Worm (Caenorhabditis elegans): ENCODE data around the gene ugt-35.

Gene ugt-35

DNA sequence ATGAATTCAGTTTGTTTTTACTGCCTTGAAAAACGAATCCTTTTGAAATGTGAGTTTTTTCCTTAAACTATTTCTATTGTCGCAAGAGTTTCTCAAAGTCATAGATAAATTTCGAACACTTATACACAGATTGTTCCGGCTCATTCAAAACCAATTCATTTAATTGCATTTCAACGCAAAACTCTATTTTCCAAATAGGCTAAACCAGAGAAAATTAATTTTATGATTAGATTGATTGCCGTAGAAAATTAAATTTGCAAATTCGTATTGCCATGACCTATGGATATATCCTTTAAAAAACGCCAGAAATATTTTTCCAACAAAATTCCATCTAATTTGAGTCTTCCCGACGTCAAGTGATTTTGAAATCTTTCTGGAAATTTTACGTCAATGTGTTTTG, 21.9 kb upstream of the ugt-35 start:
- TF ChIP-seq B0310.2 (tag; optimal IDR thresholded peaks at IDR 0.05) (no peak), flt-1 (GFP tag; IDR thresholded peaks at IDR 0.05) (no peak)

DNA sequence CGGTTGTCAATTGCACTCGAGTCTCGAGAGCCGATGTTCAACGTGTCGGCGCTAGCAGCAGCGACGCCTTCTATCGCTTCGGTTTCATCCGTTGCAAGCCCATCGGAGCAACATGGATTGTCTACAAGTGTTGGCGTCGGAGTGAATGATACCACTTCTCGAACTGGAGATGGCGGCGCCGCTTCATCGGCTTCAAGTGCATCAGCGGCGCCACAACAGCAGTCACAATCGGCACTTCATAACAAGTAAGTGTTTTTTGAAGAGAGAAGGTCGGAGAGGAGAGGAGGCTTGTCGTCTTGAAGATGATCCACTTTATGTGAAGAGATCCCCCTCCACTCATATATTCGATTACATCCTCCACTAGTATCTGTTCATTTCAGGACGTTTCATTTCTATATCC, 18.5 kb upstream of the ugt-35 start:
- TF ChIP-seq ceh-13 (GFP tag; optimal IDR thresholded peaks at IDR 0.05), result no peak

DNA sequence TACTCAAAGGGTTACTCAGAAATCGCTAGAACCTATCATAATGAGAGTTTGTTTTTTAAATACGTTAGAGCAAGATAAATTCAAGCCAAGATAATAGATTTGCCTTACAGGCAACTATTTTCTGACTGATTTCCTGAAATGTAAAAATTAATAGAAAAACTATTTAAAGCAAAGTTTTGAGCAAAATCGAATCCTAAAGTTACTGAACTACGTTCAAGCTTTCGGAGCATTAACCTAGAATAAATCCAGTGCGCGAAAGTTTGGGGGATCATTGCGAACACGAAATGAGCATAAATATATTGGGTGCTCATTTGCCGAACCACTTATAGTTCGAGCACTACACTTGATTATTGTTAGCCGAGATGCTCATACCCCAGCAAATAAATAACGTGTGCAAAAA, 17.6 kb upstream of the ugt-35 start, which contains the start of gene ceh-22:
Gene ceh-22 (plus strand): TSS at position 301 of the 400 bp plus-strand sequence.
- TF ChIP-seq ceh-36 (tag; optimal IDR thresholded peaks at IDR 0.05) (no peak), ceh-13 (GFP tag; optimal IDR thresholded peaks at IDR 0.05) (no peak), F13C5.2 (tag; optimal IDR thresholded peaks at IDR 0.05) (no peak), pes-1 (GFP tag; IDR thresholded peaks at IDR 0.05) (no peak), ama-1 (optimal IDR thresholded peaks at IDR 0.05) (no peak), tra-4 (tag; optimal IDR thresholded peaks at IDR 0.05) (no peak), scrt-1 (GFP tag; IDR thresholded peaks at IDR 0.05) (no peak), hnd-1 (tag; optimal IDR thresholded peaks at IDR 0.05) (no peak), ets-7 (tag; optimal IDR thresholded peaks at IDR 0.05) (no peak)

ce11 chrV:10670817-10671216, 16.8 kb upstream of the ugt-35 start:
- no peak for TF ChIP-seq hmg-4 (GFP tag; optimal IDR thresholded peaks at IDR 0.05)
- TF ChIP-seq sea-1 (GFP tag; conservative IDR thresholded peaks at IDR 0.05), result no peak
- TF ChIP-seq ceh-13 (GFP tag; optimal IDR thresholded peaks at IDR 0.05), result no peak

DNA sequence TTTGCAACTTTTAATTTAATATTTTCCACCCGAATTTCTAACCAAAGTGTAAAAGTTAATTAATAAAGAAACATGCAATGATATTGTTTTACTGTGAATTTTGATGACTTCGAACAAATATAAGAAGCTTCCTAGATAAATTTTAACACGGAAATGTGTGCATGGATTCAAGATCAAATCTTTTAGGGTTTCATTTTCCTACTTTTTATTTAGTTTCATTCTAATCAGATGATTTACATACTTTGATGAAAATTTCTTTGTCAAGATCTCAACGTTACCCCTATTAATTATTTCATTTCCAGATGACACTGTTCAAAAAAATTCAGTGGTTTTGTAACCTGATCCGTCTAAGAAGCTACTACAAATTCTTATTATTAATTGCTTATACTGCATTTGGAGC, 13.2 kb upstream of the ugt-35 start, which contains the start of gene twk-12:
Gene twk-12 (plus strand): TSS at position 301 of the 400 bp plus-strand sequence.
- TF ChIP-seq B0310.2 (tag; optimal IDR thresholded peaks at IDR 0.05) (no peak), aly-1 (tag; optimal IDR thresholded peaks at IDR 0.05) (no peak), ama-1 (optimal IDR thresholded peaks at IDR 0.05) (no peak), pes-1 (GFP tag; IDR thresholded peaks at IDR 0.05) (no peak)

DNA sequence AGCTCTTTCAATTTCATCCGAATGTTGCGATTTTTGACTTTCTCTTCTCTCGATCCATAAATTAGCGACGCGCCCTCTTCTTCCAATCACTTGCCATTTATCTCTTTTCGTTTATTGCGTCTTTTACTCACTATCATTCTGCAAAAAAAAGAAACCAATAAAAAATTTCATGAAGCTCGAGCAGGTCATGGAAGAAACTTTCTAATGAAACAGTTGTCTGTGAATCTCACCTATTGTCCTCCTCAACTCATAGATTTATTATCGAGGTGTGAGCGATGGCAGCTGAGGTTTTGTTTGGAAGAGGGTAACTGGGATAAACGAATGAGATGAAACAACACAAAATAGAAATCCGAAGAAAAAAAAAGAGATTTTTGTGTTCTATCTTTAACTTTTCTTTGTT, 10.2 kb upstream of the ugt-35 start:
- TF ChIP-seq hmbx-1 (tag; optimal IDR thresholded peaks at IDR 0.05) (no peak), ceh-13 (GFP tag; optimal IDR thresholded peaks at IDR 0.05) (no peak), sea-1 (GFP tag; conservative IDR thresholded peaks at IDR 0.05) (no peak), tbx-11 (GFP tag; IDR thresholded peaks at IDR 0.05) (no peak), ceh-36 (tag; optimal IDR thresholded peaks at IDR 0.05) (no peak), tbx-37 (GFP tag; conservative IDR thresholded peaks at IDR 0.05) (no peak), flt-1 (GFP tag; IDR thresholded peaks at IDR 0.05) (no peak), hmg-4 (GFP tag; optimal IDR thresholded peaks at IDR 0.05) (no peak), scrt-1 (GFP tag; IDR thresholded peaks at IDR 0.05) (no peak), pes-1 (GFP tag; IDR thresholded peaks at IDR 0.05) (no peak), ama-1 (optimal IDR thresholded peaks at IDR 0.05) (no peak), B0310.2 (tag; optimal IDR thresholded peaks at IDR 0.05) (no peak), hnd-1 (tag; optimal IDR thresholded peaks at IDR 0.05) (no peak), tra-4 (tag; optimal IDR thresholded peaks at IDR 0.05) (no peak), F13C5.2 (tag; optimal IDR thresholded peaks at IDR 0.05) (no peak), ets-7 (tag; optimal IDR thresholded peaks at IDR 0.05) (no peak), aly-1 (tag; optimal IDR thresholded peaks at IDR 0.05) (no peak)

ce11 chrV:10662000-10662399, 7.9 kb upstream of the ugt-35 start:
- TF ChIP-seq ama-1 (optimal IDR thresholded peaks at IDR 0.05) (no peak), sea-1 (GFP tag; conservative IDR thresholded peaks at IDR 0.05) (no peak), tra-4 (tag; optimal IDR thresholded peaks at IDR 0.05) (no peak), aly-1 (tag; optimal IDR thresholded peaks at IDR 0.05) (no peak), pes-1 (GFP tag; IDR thresholded peaks at IDR 0.05) (no peak), hnd-1 (tag; optimal IDR thresholded peaks at IDR 0.05) (no peak), hmbx-1 (tag; optimal IDR thresholded peaks at IDR 0.05) (no peak), ceh-13 (GFP tag; optimal IDR thresholded peaks at IDR 0.05) (no peak), tbx-11 (GFP tag; IDR thresholded peaks at IDR 0.05) (no peak), tbx-37 (GFP tag; conservative IDR thresholded peaks at IDR 0.05) (no peak), flt-1 (GFP tag; IDR thresholded peaks at IDR 0.05) (no peak), B0310.2 (tag; optimal IDR thresholded peaks at IDR 0.05) (no peak), scrt-1 (GFP tag; IDR thresholded peaks at IDR 0.05) (no peak)

ce11 chrV:10661417-10661945, 7.4 kb upstream of the ugt-35 start, which contains the start of gene sqv-4:
Gene sqv-4, minus strand, starts transcription at chrV:10661467.
- TF ChIP-seq ceh-13 (GFP tag; optimal IDR thresholded peaks at IDR 0.05) (no peak), sea-1 (GFP tag; conservative IDR thresholded peaks at IDR 0.05) (no peak), hnd-1 (tag; optimal IDR thresholded peaks at IDR 0.05) (no peak), tbx-37 (GFP tag; conservative IDR thresholded peaks at IDR 0.05) (no peak), F13C5.2 (tag; optimal IDR thresholded peaks at IDR 0.05) (no peak), tbx-11 (GFP tag; IDR thresholded peaks at IDR 0.05) (no peak), ets-7 (tag; optimal IDR thresholded peaks at IDR 0.05) (no peak), scrt-1 (GFP tag; IDR thresholded peaks at IDR 0.05) (no peak)

DNA sequence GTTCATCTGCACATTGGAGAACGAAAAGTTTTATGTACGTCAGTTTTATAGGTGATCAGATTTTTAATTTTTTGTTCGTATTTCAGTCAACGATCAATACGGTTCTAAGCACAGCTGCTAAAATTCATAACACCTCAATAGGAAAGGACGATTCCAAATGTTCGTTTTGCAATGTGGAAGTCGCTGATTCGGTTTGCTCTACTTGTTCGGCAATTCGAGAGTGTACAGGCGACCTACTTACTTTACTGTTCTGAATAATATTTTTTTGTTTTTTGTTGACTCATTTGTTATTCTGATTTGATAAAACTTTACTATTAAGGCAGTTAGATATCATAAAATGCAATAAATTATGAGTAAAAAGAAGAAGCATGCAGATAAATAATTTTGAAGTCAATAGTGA, 5.3 kb upstream of the ugt-35 start:
- no peak for TF ChIP-seq sea-1 (GFP tag; conservative IDR thresholded peaks at IDR 0.05)
- TF ChIP-seq flt-1 (GFP tag; IDR thresholded peaks at IDR 0.05), result no peak
- TF ChIP-seq ceh-36 (tag; optimal IDR thresholded peaks at IDR 0.05), result no peak
- TF ChIP-seq F13C5.2 (tag; optimal IDR thresholded peaks at IDR 0.05), result no peak
- TF ChIP-seq B0310.2 (tag; optimal IDR thresholded peaks at IDR 0.05), result no peak
- no peak for TF ChIP-seq pes-1 (GFP tag; IDR thresholded peaks at IDR 0.05)
- no peak for TF ChIP-seq hmbx-1 (tag; optimal IDR thresholded peaks at IDR 0.05)
- TF ChIP-seq ceh-13 (GFP tag; optimal IDR thresholded peaks at IDR 0.05), result no peak
- no peak for TF ChIP-seq ets-7 (tag; optimal IDR thresholded peaks at IDR 0.05)
- no peak for TF ChIP-seq tbx-37 (GFP tag; conservative IDR thresholded peaks at IDR 0.05)
- TF ChIP-seq hnd-1 (tag; optimal IDR thresholded peaks at IDR 0.05), result no peak
- no peak for TF ChIP-seq hmg-4 (GFP tag; optimal IDR thresholded peaks at IDR 0.05)
- no peak for TF ChIP-seq aly-1 (tag; optimal IDR thresholded peaks at IDR 0.05)
- TF ChIP-seq tra-4 (tag; optimal IDR thresholded peaks at IDR 0.05), result no peak
- TF ChIP-seq ama-1 (optimal IDR thresholded peaks at IDR 0.05), result no peak
- no peak for TF ChIP-seq tbx-11 (GFP tag; IDR thresholded peaks at IDR 0.05)

Data from whole organism, early embryonic.